Worm (Caenorhabditis elegans): ENCODE data around the gene tba-7.

DNA sequence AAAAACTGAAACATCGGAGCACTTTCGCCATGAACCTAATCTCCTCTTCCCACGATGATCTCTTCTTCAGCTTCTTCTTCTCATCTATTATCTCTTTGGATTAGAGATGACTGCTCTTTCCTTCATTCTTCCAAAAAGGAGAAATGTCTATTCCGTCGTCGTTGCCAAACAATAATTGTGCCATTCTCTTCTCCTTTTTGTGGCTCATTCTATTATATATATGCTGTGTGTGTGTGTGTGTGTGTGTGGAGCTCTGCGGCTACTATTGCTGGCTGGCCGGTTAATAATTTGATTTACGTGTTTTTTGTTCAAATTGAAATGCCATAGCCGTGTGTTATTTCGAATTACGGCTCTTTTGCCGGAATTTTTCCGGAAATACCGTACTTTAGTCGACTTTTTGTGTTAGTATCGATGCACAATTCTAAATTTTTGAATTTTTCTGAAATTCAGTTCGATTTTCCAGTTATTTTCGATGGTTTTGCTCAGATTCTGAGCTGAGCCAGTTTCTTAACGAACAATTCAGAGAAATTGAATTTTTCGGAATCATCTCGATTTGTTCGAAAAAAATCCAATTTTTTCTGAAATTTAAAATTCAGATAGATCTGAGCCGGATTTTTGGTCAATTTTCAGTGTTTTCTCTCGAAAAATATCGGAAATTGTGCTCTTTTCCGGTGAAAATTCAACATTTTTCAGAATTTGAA, 38.4 kb downstream of the tba-7 start, which contains the start of gene T28D6.5:
- TF ChIP-seq egl-27 (tag; optimal IDR thresholded peaks at IDR 0.05): no peak
- no peak for TF ChIP-seq nhr-12 (tag; optimal IDR thresholded peaks at IDR 0.05)
- no peak for TF ChIP-seq lin-39 (tag; optimal IDR thresholded peaks at IDR 0.05)
- no peak for TF ChIP-seq dmd-4 (tag; optimal IDR thresholded peaks at IDR 0.05)
- no peak for TF ChIP-seq peb-1 (tag; optimal IDR thresholded peaks at IDR 0.05)
- no peak for TF ChIP-seq aly-2 (tag; optimal IDR thresholded peaks at IDR 0.05)
- no peak for TF ChIP-seq mdl-1 (tag; optimal IDR thresholded peaks at IDR 0.05)
- no peak for TF ChIP-seq ztf-11 (tag; optimal IDR thresholded peaks at IDR 0.05)
- no peak for TF ChIP-seq R02D3.7 (tag; optimal IDR thresholded peaks at IDR 0.05)
- TF ChIP-seq nhr-25 (tag; optimal IDR thresholded peaks at IDR 0.05): no peak
- TF ChIP-seq snpc-4 (tag; optimal IDR thresholded peaks at IDR 0.05): no peak
- no peak for TF ChIP-seq ama-1 (optimal IDR thresholded peaks at IDR 0.05)

All from whole organism, L2 larva.